Worm (Caenorhabditis elegans): Measurements from ENCODE around the gene F37C12.18.

The F37C12.18 gene

ce11 chrIII:7216924-7217521 lies 21.8 kb upstream of the F37C12.18 start:
- TF ChIP-seq sma-3 (GFP tag; optimal IDR thresholded peaks at IDR 0.05): no peak
- peak; percentile 54 for TF ChIP-seq sem-4 (tag; optimal IDR thresholded peaks at IDR 0.05)
- TF ChIP-seq unc-62 (GFP tag; optimal IDR thresholded peaks at IDR 0.05): peak; percentile 37
- TF ChIP-seq C34F6.9 (tag; optimal IDR thresholded peaks at IDR 0.05): peak; percentile 66
- no peak for TF ChIP-seq elt-3 (tag; optimal IDR thresholded peaks at IDR 0.05)
- peak; percentile 85 for TF ChIP-seq F13H6.1 (tag; optimal IDR thresholded peaks at IDR 0.05)
- TF ChIP-seq ztf-4 (tag; optimal IDR thresholded peaks at IDR 0.05): peak; percentile 24
- TF ChIP-seq lsy-2 (tag; optimal IDR thresholded peaks at IDR 0.05): peak in 1 of 2 experiments; percentile 68
- TF ChIP-seq sma-9 (GFP tag; optimal IDR thresholded peaks at IDR 0.05): peak; percentile 77
- TF ChIP-seq sma-9 (tag; optimal IDR thresholded peaks at IDR 0.05): no peak
- TF ChIP-seq nhr-129 (tag; optimal IDR thresholded peaks at IDR 0.05): peak; percentile 84
- TF ChIP-seq lin-13 (GFP tag; optimal IDR thresholded peaks at IDR 0.05): peak; percentile 54
- no peak for TF ChIP-seq nhr-237 (tag; optimal IDR thresholded peaks at IDR 0.05)
- no peak for TF ChIP-seq ceh-16 (tag; optimal IDR thresholded peaks at IDR 0.05)
- peak; percentile 70 for TF ChIP-seq mab-5 (tag; optimal IDR thresholded peaks at IDR 0.05)

- TF ChIP-seq unc-55 (GFP tag; optimal IDR thresholded peaks at IDR 0.05) (no peak), sma-9 (GFP tag; optimal IDR thresholded peaks at IDR 0.05) (no peak), sma-9 (tag; optimal IDR thresholded peaks at IDR 0.05) (no peak), blmp-1 (tag; optimal IDR thresholded peaks at IDR 0.05; ENCODE audit: insufficient read depth) (no peak), nhr-23 (tag; optimal IDR thresholded peaks at IDR 0.05) (no peak), nhr-6 (tag; optimal IDR thresholded peaks at IDR 0.05) (no peak), sma-3 (GFP tag; optimal IDR thresholded peaks at IDR 0.05) (no peak)
Measured at ce11 chrIII:7216226-7216625, 21.0 kb upstream of the F37C12.18 start, which contains the start of gene R151.1. Gene R151.1, plus strand, starts transcription at chrIII:7216526.

- TF ChIP-seq snpc-4 (tag; optimal IDR thresholded peaks at IDR 0.05): no peak
- no peak for TF ChIP-seq nhr-237 (tag; optimal IDR thresholded peaks at IDR 0.05)
- no peak for TF ChIP-seq skn-1 (tag; optimal IDR thresholded peaks at IDR 0.05)
- TF ChIP-seq peb-1 (tag; optimal IDR thresholded peaks at IDR 0.05): no peak
- no peak for TF ChIP-seq lin-11 (tag; optimal IDR thresholded peaks at IDR 0.05)
- no peak for TF ChIP-seq ztf-1 (GFP tag; conservative IDR thresholded peaks at IDR 0.05)
- no peak for TF ChIP-seq lin-13 (GFP tag; optimal IDR thresholded peaks at IDR 0.05)
- peak; percentile 55 for TF ChIP-seq nhr-129 (tag; optimal IDR thresholded peaks at IDR 0.05)
- TF ChIP-seq nhr-23 (tag; optimal IDR thresholded peaks at IDR 0.05): no peak
- no peak for TF ChIP-seq dmd-4 (tag; optimal IDR thresholded peaks at IDR 0.05)
- TF ChIP-seq unc-55 (GFP tag; optimal IDR thresholded peaks at IDR 0.05): no peak
- no peak for TF ChIP-seq aly-2 (tag; optimal IDR thresholded peaks at IDR 0.05)
- no peak for TF ChIP-seq crh-2 (tag; optimal IDR thresholded peaks at IDR 0.05)
- TF ChIP-seq F13H6.1 (tag; optimal IDR thresholded peaks at IDR 0.05): peak; percentile 13
- TF ChIP-seq sma-9 (GFP tag; optimal IDR thresholded peaks at IDR 0.05): peak; percentile 19
- no peak for TF ChIP-seq sma-9 (tag; optimal IDR thresholded peaks at IDR 0.05)
- TF ChIP-seq blmp-1 (tag; optimal IDR thresholded peaks at IDR 0.05; ENCODE audit: insufficient read depth): no peak
- peak in 1 of 2 experiments; percentile 16 for TF ChIP-seq lsy-2 (tag; optimal IDR thresholded peaks at IDR 0.05)
- TF ChIP-seq nhr-6 (tag; optimal IDR thresholded peaks at IDR 0.05): no peak
- TF ChIP-seq nhr-21 (tag; optimal IDR thresholded peaks at IDR 0.05): no peak
- TF ChIP-seq ceh-16 (tag; optimal IDR thresholded peaks at IDR 0.05): no peak
- TF ChIP-seq nhr-10 (tag; optimal IDR thresholded peaks at IDR 0.05): no peak
- no peak for TF ChIP-seq nhr-77 (tag; optimal IDR thresholded peaks at IDR 0.05)
- no peak for TF ChIP-seq elt-1 (tag; optimal IDR thresholded peaks at IDR 0.05)
- TF ChIP-seq unc-39 (tag; optimal IDR thresholded peaks at IDR 0.05): no peak
- TF ChIP-seq lin-39 (tag; optimal IDR thresholded peaks at IDR 0.05): no peak
- no peak for TF ChIP-seq mbf-1 (tag; optimal IDR thresholded peaks at IDR 0.05)
- no peak for TF ChIP-seq mdl-1 (tag; optimal IDR thresholded peaks at IDR 0.05)
- no peak for TF ChIP-seq sma-3 (GFP tag; optimal IDR thresholded peaks at IDR 0.05)
- no peak for TF ChIP-seq ceh-82 (tag; optimal IDR thresholded peaks at IDR 0.05)
- TF ChIP-seq unc-62 (GFP tag; optimal IDR thresholded peaks at IDR 0.05): no peak
Measured at ce11 chrIII:7215532-7215931, 20.3 kb upstream of the F37C12.18 start.

- TF ChIP-seq C34F6.9 (tag; optimal IDR thresholded peaks at IDR 0.05): no peak
- TF ChIP-seq alr-1 (tag; optimal IDR thresholded peaks at IDR 0.05): no peak
- peak; percentile 19 for TF ChIP-seq gmeb-1 (tag; optimal IDR thresholded peaks at IDR 0.05)
- TF ChIP-seq sma-3 (GFP tag; optimal IDR thresholded peaks at IDR 0.05): no peak
- no peak for TF ChIP-seq unc-39 (tag; optimal IDR thresholded peaks at IDR 0.05)
- TF ChIP-seq Y55F3AM.14 (GFP tag; optimal IDR thresholded peaks at IDR 0.05): no peak
- no peak for TF ChIP-seq unc-55 (GFP tag; optimal IDR thresholded peaks at IDR 0.05)
- no peak for TF ChIP-seq dmd-4 (tag; optimal IDR thresholded peaks at IDR 0.05)
- TF ChIP-seq ceh-16 (tag; optimal IDR thresholded peaks at IDR 0.05): no peak
- peak; percentile 62 for TF ChIP-seq fos-1 (tag; optimal IDR thresholded peaks at IDR 0.05)
- TF ChIP-seq ztf-11 (tag; optimal IDR thresholded peaks at IDR 0.05): no peak
- TF ChIP-seq nhr-21 (tag; optimal IDR thresholded peaks at IDR 0.05): no peak
- TF ChIP-seq lin-39 (tag; optimal IDR thresholded peaks at IDR 0.05): no peak
- no peak for TF ChIP-seq R02D3.7 (tag; optimal IDR thresholded peaks at IDR 0.05)
Measured at ce11 chrIII:7212028-7212427, 16.8 kb upstream of the F37C12.18 start.
